Worm (Caenorhabditis elegans): ENCODE measurements around the gene cept-2.
A peak's percentile ranks its signal among the peaks of the same experiment; 100 is the strongest.

cept-2 gene

DNA sequence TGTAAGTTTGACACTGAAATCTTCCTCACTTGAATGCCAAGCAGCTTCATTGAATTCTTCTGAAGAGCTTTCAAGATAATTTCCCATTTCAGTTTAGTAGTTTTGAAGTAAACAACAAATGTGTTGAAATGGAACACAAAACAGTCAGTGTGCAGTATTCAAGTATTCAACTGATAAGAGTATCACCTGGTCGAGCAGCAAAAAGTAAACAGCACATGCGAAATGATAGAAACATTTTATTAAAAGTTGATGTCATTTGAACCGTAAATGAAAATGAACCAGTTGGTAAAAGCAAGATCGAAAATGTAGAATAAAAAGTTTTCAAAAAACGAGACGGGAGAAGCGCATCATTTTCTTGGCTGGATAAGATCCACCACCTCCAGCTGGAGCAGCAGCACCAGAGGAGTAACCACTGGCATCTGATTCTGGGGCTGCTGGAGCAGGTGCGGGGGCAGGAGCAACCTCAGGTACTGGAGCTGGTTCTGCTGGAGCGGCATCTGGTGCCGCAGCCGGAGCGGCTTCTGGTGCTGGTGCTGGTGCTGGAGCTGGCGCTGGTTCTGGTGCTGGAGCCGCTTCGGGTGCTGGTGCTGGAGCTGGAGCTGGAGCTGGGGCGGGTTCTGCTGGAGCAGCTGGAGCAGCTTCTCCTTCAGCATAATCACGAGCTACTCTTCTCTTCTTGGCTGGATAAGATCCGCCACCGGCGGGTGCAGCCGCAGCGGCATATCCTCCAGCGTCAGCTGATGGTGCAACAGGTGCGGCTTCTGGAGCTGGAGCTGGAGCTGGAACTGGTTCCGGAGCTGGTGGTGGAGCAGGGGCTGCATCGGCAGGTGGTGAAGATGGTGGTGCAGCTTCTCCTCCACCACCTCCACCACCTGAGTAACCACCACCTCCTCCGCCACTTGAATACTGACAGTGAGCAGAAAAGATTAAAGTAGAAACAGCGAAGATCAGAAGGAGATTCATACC lies 22.8 kb upstream of the cept-2 start, which contains the start of the genes F47B8.4 and F47B8.18 (continued):
- TF ChIP-seq F49E8.2 (tag; optimal IDR thresholded peaks at IDR 0.05; ENCODE audit: borderline replicate concordance): no peak
- TF ChIP-seq zfp-3 (GFP tag; conservative IDR thresholded peaks at IDR 0.05): no peak
- peak; percentile 13 for TF ChIP-seq mxl-3 (GFP tag; optimal IDR thresholded peaks at IDR 0.05)
- no peak for TF ChIP-seq lir-3 (tag; optimal IDR thresholded peaks at IDR 0.05)
- TF ChIP-seq lin-13 (GFP tag; optimal IDR thresholded peaks at IDR 0.05): no peak
- 0 out of 2 replicates have a peak, but pooled peaks have one; percentile 3 for TF ChIP-seq F26F4.8 (GFP tag; conservative IDR thresholded peaks at IDR 0.05)
- no peak for TF ChIP-seq nhr-6 (tag; optimal IDR thresholded peaks at IDR 0.05)
- TF ChIP-seq R02D3.7 (tag; optimal IDR thresholded peaks at IDR 0.05): no peak
- TF ChIP-seq hif-1 (tag; optimal IDR thresholded peaks at IDR 0.05): no peak
- TF ChIP-seq zip-2 (tag; optimal IDR thresholded peaks at IDR 0.05): no peak
- no peak for TF ChIP-seq ceh-28 (tag; optimal IDR thresholded peaks at IDR 0.05)
- no peak for TF ChIP-seq mxl-2 (GFP tag; conservative IDR thresholded peaks at IDR 0.05)
- TF ChIP-seq lin-39 (tag; optimal IDR thresholded peaks at IDR 0.05): no peak
- no peak for TF ChIP-seq daf-8 (GFP tag; IDR thresholded peaks at IDR 0.05)
- TF ChIP-seq egl-43 (GFP tag; IDR thresholded peaks at IDR 0.05): no peak

DNA sequence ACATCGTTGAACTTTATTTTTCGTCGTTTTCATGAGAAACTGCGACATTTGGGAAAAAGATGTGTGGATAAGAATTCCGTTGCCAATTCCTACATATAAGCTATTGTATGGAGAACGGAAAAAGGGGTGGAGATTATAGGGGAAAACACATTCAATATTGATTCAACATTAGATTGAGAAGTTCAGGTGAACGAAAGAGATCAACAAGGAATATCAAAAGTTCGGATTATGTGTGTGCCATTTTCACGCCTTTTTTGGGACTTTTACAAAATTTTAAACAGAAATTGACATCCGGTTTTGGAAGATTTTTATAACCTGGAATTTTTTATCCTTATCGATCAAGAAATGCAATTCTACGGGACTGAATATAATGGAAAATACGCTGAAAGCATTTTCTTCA lies 19.8 kb upstream of the cept-2 start, which contains the start of gene F47B8.5:
F47B8.5 (minus strand) TSS at position 101 of the 400 bp plus-strand sequence.
- TF ChIP-seq ztf-7 (tag; optimal IDR thresholded peaks at IDR 0.05) (no peak), nhr-77 (tag; optimal IDR thresholded peaks at IDR 0.05) (no peak), nhr-10 (tag; optimal IDR thresholded peaks at IDR 0.05) (no peak), lin-1 (GFP tag; IDR thresholded peaks at IDR 0.05) (no peak), nhr-48 (tag; optimal IDR thresholded peaks at IDR 0.05) (no peak), php-3 (GFP tag; IDR thresholded peaks at IDR 0.05) (no peak), hlh-11 (tag; optimal IDR thresholded peaks at IDR 0.05) (no peak), ZK546.5 (tag; optimal IDR thresholded peaks at IDR 0.05) (no peak), sdz-12 (GFP tag; optimal IDR thresholded peaks at IDR 0.05) (no peak), Y5F2A.4 (GFP tag; optimal IDR thresholded peaks at IDR 0.05) (no peak), pha-4 (GFP tag; IDR thresholded peaks at IDR 0.05) (no peak), pha-4 (tag; optimal IDR thresholded peaks at IDR 0.05) (no peak), zfp-2 (tag; optimal IDR thresholded peaks at IDR 0.05) (no peak), mes-2 (tag; optimal IDR thresholded peaks at IDR 0.05; ENCODE audit: poor library complexity, severe bottlenecking) (no peak), nhr-41 (GFP tag; IDR thresholded peaks at IDR 0.05) (no peak), aha-1 (tag) (no peak)

DNA sequence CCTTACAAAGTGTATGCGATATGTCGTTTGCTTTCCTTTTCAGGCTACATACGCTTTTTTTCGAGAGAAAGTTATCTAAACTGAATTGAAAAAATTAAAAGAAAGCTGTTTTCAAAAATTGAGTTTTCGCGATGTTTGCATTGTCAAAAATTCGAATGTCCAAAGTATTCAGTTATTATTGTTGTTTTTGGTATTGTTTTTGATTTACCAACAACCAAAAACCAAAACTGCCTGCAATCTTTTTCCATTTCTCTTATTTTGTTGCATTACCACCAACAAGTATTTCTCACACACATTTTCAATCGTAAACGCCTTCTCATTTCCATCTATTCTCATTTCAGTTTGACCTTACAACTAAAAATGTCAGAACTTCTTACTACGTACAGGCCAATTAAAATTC lies 18.8 kb upstream of the cept-2 start, which contains the start of gene pepm-1:
pepm-1 (plus strand) TSS at position 301 of the 400 bp plus-strand sequence.
- TF ChIP-seq ztf-7 (tag; optimal IDR thresholded peaks at IDR 0.05) (no peak), nhr-41 (GFP tag; IDR thresholded peaks at IDR 0.05) (no peak), ceh-20 (GFP tag; IDR thresholded peaks at IDR 0.05) (no peak), zip-11 (GFP tag; IDR thresholded peaks at IDR 0.05) (no peak), Y5F2A.4 (GFP tag; optimal IDR thresholded peaks at IDR 0.05) (no peak), D1046.2 (GFP tag; IDR thresholded peaks at IDR 0.05) (no peak), ces-1 (GFP tag; optimal IDR thresholded peaks at IDR 0.05) (no peak), lir-3 (tag; optimal IDR thresholded peaks at IDR 0.05) (no peak), nhr-237 (tag; optimal IDR thresholded peaks at IDR 0.05) (no peak), nhr-77 (tag; optimal IDR thresholded peaks at IDR 0.05) (no peak), egl-27 (tag; optimal IDR thresholded peaks at IDR 0.05) (no peak), set-16 (GFP tag; IDR thresholded peaks at IDR 0.05) (no peak), F10B5.3 (tag; optimal IDR thresholded peaks at IDR 0.05) (no peak)
